Worm (Caenorhabditis elegans): ENCODE data around the gene col-117.

Gene col-117

ce11 chrIV:8866092-8866491 is 42.1 kb upstream of the col-117 start (continued):
- TF ChIP-seq nhr-120 (GFP tag; IDR thresholded peaks at IDR 0.05): no peak
- peak; percentile 63 for TF ChIP-seq attf-5 (GFP tag; optimal IDR thresholded peaks at IDR 0.05)
- TF ChIP-seq hrde-1 (tag; optimal IDR thresholded peaks at IDR 0.05; ENCODE audit: borderline replicate concordance): no peak
- no peak for TF ChIP-seq F22D6.2 (tag; optimal IDR thresholded peaks at IDR 0.05)
- peak; percentile 68 for TF ChIP-seq F23B12.7 (tag; optimal IDR thresholded peaks at IDR 0.05; ENCODE audit: insufficient read depth)
- no peak for TF ChIP-seq bed-2 (GFP tag; IDR thresholded peaks at IDR 0.05)
- no peak for TF ChIP-seq hlh-12 (tag; optimal IDR thresholded peaks at IDR 0.05)
- TF ChIP-seq B0035.1 (tag; optimal IDR thresholded peaks at IDR 0.05): no peak
- TF ChIP-seq unc-130 (GFP tag; optimal IDR thresholded peaks at IDR 0.05): no peak
- no peak for TF ChIP-seq hsf-1 (GFP tag; IDR thresholded peaks at IDR 0.05)
- TF ChIP-seq tbx-9 (tag; optimal IDR thresholded peaks at IDR 0.05; ENCODE audit: borderline replicate concordance): no peak
- TF ChIP-seq ceh-91 (GFP tag; IDR thresholded peaks at IDR 0.05): no peak
- TF ChIP-seq repo-1 (tag; optimal IDR thresholded peaks at IDR 0.05): no peak
- peak; percentile 55 for TF ChIP-seq B0336.3 (GFP tag; IDR thresholded peaks at IDR 0.05)
- TF ChIP-seq mes-4 (tag; optimal IDR thresholded peaks at IDR 0.05): no peak
- no peak for TF ChIP-seq mxl-1 (tag; optimal IDR thresholded peaks at IDR 0.05)
- TF ChIP-seq efl-1 (GFP tag; optimal IDR thresholded peaks at IDR 0.05): peak; percentile 17
- no peak for TF ChIP-seq D2030.7 (GFP tag; IDR thresholded peaks at IDR 0.05)
- no peak for TF ChIP-seq lin-35 (GFP tag; optimal IDR thresholded peaks at IDR 0.05)
- TF ChIP-seq zfh-2 (GFP tag; conservative IDR thresholded peaks at IDR 0.05): no peak; the same call in none of the 2 replicates
- TF ChIP-seq Y79H2A.3 (GFP tag; conservative IDR thresholded peaks at IDR 0.05): no peak
- TF ChIP-seq gei-17 (GFP tag; optimal IDR thresholded peaks at IDR 0.05): no peak
- TF ChIP-seq ztf-28 (GFP tag; IDR thresholded peaks at IDR 0.05): no peak
- TF ChIP-seq atf-7 (tag; optimal IDR thresholded peaks at IDR 0.05): peak; percentile 17
- TF ChIP-seq F55B11.4 (tag; optimal IDR thresholded peaks at IDR 0.05; ENCODE audit: borderline replicate concordance, insufficient read depth): no peak
- TF ChIP-seq akir-1 (GFP tag; optimal IDR thresholded peaks at IDR 0.05): no peak
- TF ChIP-seq sptf-2 (GFP tag; optimal IDR thresholded peaks at IDR 0.05): no peak
- no peak for TF ChIP-seq T26A5.8 (tag; optimal IDR thresholded peaks at IDR 0.05)
- TF ChIP-seq let-526 (GFP tag; IDR thresholded peaks at IDR 0.05): no peak
- no peak for TF ChIP-seq ceh-40 (GFP tag; IDR thresholded peaks at IDR 0.05)
- TF ChIP-seq Y67H2A.10 (GFP tag; conservative IDR thresholded peaks at IDR 0.05): no peak
- TF ChIP-seq cebp-1 (GFP tag; IDR thresholded peaks at IDR 0.05): peak; percentile 55; the same call in 1 of the 2 replicates
- TF ChIP-seq cebp-1 (tag; optimal IDR thresholded peaks at IDR 0.05): peak; percentile 91
- no peak for TF ChIP-seq B0019.2 (GFP tag; conservative IDR thresholded peaks at IDR 0.05)
- TF ChIP-seq hmg-20 (GFP tag; IDR thresholded peaks at IDR 0.05): 0 out of 2 replicates have a peak, but pooled peaks have one; percentile 10
- TF ChIP-seq ccch-3 (GFP tag; optimal IDR thresholded peaks at IDR 0.05): no peak
- TF ChIP-seq cebp-2 (GFP tag; IDR thresholded peaks at IDR 0.05): no peak
- no peak for TF ChIP-seq F39B2.1 (GFP tag; IDR thresholded peaks at IDR 0.05)
- TF ChIP-seq madf-10 (tag; optimal IDR thresholded peaks at IDR 0.05): peak; percentile 23
- no peak for TF ChIP-seq ceh-27 (GFP tag; optimal IDR thresholded peaks at IDR 0.05)
- TF ChIP-seq chd-7 (tag; optimal IDR thresholded peaks at IDR 0.05): no peak
- peak; percentile 20 for TF ChIP-seq lin-54 (GFP tag; optimal IDR thresholded peaks at IDR 0.05)
- no peak for TF ChIP-seq F37B4.10 (GFP tag; IDR thresholded peaks at IDR 0.05)
- no peak for TF ChIP-seq ama-1 (optimal IDR thresholded peaks at IDR 0.05)
- no peak for TF ChIP-seq ama-1 (GFP tag; optimal IDR thresholded peaks at IDR 0.05)
- no peak for TF ChIP-seq K11D2.4 (GFP tag; IDR thresholded peaks at IDR 0.05)
- no peak for TF ChIP-seq mel-28 (tag; optimal IDR thresholded peaks at IDR 0.05; ENCODE audit: borderline replicate concordance)
- no peak for TF ChIP-seq dpl-1 (GFP tag; optimal IDR thresholded peaks at IDR 0.05)
- TF ChIP-seq egl-44 (GFP tag; IDR thresholded peaks at IDR 0.05): no peak
- TF ChIP-seq hlh-26 (GFP tag; conservative IDR thresholded peaks at IDR 0.05): no peak
